Fruit fly (Drosophila melanogaster): ENCODE results near the gene kipf.

The kipf gene

dm6 chr3R:7886859-7887190 is 26.8 kb upstream of the kipf start, which contains the start of gene ArgRS-m (continued):
- TF ChIP-seq stwl (tag; optimal IDR thresholded peaks at IDR 0.05) (peak; percentile 76), CG16815 (GFP tag; optimal IDR thresholded peaks at IDR 0.05) (peak; percentile 32), CG2678 (tag; optimal IDR thresholded peaks at IDR 0.05) (peak; percentile 41), Tbp (GFP tag; optimal IDR thresholded peaks at IDR 0.05) (no peak), ro (GFP tag; IDR thresholded peaks at IDR 0.05) (no peak), crp (GFP tag; optimal IDR thresholded peaks at IDR 0.05) (peak; percentile 67 to 98), CG16863 (GFP tag; optimal IDR thresholded peaks at IDR 0.05) (peak; percentile 16), gcm (GFP tag; optimal IDR thresholded peaks at IDR 0.05) (no peak), hkb (optimal IDR thresholded peaks at IDR 0.05) (no peak), hkb (GFP tag; IDR thresholded peaks at IDR 0.05) (no peak; the same call in 1 of the 2 replicates), btn (GFP tag; optimal IDR thresholded peaks at IDR 0.05) (no peak), psq (GFP tag; optimal IDR thresholded peaks at IDR 0.05) (peak; percentile 28), BtbVII (GFP tag; optimal IDR thresholded peaks at IDR 0.05) (no peak), Hsf (GFP tag; optimal IDR thresholded peaks at IDR 0.05) (peak; percentile 65), p53 (GFP tag; optimal IDR thresholded peaks at IDR 0.05) (peak; percentile 18), CG7928 (GFP tag; optimal IDR thresholded peaks at IDR 0.05) (peak; percentile 26), H15 (GFP tag; IDR thresholded peaks at IDR 0.05) (no peak), Mes4 (GFP tag; optimal IDR thresholded peaks at IDR 0.05) (peak; percentile 29), CG16813 (GFP tag; IDR thresholded peaks at IDR 0.05; ENCODE audit: partially characterized antibody) (no peak; the same call in 2 of the 3 replicates), Mrtf (GFP tag; IDR thresholded peaks at IDR 0.05) (no peak), CG15011 (GFP tag; optimal IDR thresholded peaks at IDR 0.05) (no peak), Oaz (GFP tag; IDR thresholded peaks at IDR 0.05) (no peak), ab (GFP tag; optimal IDR thresholded peaks at IDR 0.05) (no peak), jigr1 (GFP tag; IDR thresholded peaks at IDR 0.05) (no peak), CG8924 (tag; optimal IDR thresholded peaks at IDR 0.05) (peak; percentile 43), kay (GFP tag; optimal IDR thresholded peaks at IDR 0.05) (no peak), CG14050 (GFP tag; IDR thresholded peaks at IDR 0.05) (no peak; the same call in 2 of the 3 replicates), lov (optimal IDR thresholded peaks at IDR 0.05) (no peak), lov (GFP tag; IDR thresholded peaks at IDR 0.05) (no peak), mam (GFP tag; optimal IDR thresholded peaks at IDR 0.05) (peak; percentile 66), CG12236 (GFP tag; optimal IDR thresholded peaks at IDR 0.05) (no peak), CG14441 (GFP tag; IDR thresholded peaks at IDR 0.05) (peak; percentile 16; the same call in 1 of the 2 replicates), CG4328 (GFP tag; optimal IDR thresholded peaks at IDR 0.05) (no peak), CG2199 (GFP tag; IDR thresholded peaks at IDR 0.05) (no peak), CG8478 (optimal IDR thresholded peaks at IDR 0.05) (no peak), Nf-YC (tag; optimal IDR thresholded peaks at IDR 0.05) (peak; percentile 17), CG6683 (GFP tag; optimal IDR thresholded peaks at IDR 0.05) (peak; percentile 5), CG10979 (tag; optimal IDR thresholded peaks at IDR 0.05) (no peak), CG11504 (tag; optimal IDR thresholded peaks at IDR 0.05) (no peak), Dp (GFP tag; optimal IDR thresholded peaks at IDR 0.05) (peak; percentile 52), shn (GFP tag; optimal IDR thresholded peaks at IDR 0.05) (peak; percentile 52), CG12769 (tag; optimal IDR thresholded peaks at IDR 0.05) (peak; percentile 78), CG34376 (GFP tag; optimal IDR thresholded peaks at IDR 0.05) (peak; percentile 44), Dip3 (GFP tag; optimal IDR thresholded peaks at IDR 0.05) (peak; percentile 53), B-H1 (GFP tag; IDR thresholded peaks at IDR 0.05) (no peak), pan (optimal IDR thresholded peaks at IDR 0.05) (no peak), pan (GFP tag; optimal IDR thresholded peaks at IDR 0.05 in 1 of 2, IDR thresholded peaks at IDR 0.05 in 1 of 2) (peak in 1 of 2 experiments; percentile 37), scrt (GFP tag; optimal IDR thresholded peaks at IDR 0.05) (peak; percentile 4), vvl (GFP tag; IDR thresholded peaks at IDR 0.05) (peak; percentile 53; the same call in 1 of the 2 replicates), CG6272 (GFP tag; IDR thresholded peaks at IDR 0.05) (no peak), CG34422 (GFP tag; IDR thresholded peaks at IDR 0.05) (peak; percentile 48; the same call in 1 of the 3 replicates), CG8089 (GFP tag; optimal IDR thresholded peaks at IDR 0.05) (no peak), ham (GFP tag; IDR thresholded peaks at IDR 0.05) (no peak), usp (GFP tag; optimal IDR thresholded peaks at IDR 0.05) (no peak)
